Fruit fly (Drosophila melanogaster): ENCODE results near the gene CG13318.

- no peak for TF ChIP-seq usp (GFP tag; optimal IDR thresholded peaks at IDR 0.05)
- no peak for TF ChIP-seq Dll (optimal IDR thresholded peaks at IDR 0.05)
- TF ChIP-seq EcR (GFP tag; optimal IDR thresholded peaks at IDR 0.05) = no peak
Observed at dm6 chr3R:8729542-8729941, 42.9 kb downstream of the CG13318 start, which contains the start of gene ranshi.

All from whole organism.